Worm (Caenorhabditis elegans): ENCODE data around the gene T07G12.4.

The T07G12.4 gene

DNA sequence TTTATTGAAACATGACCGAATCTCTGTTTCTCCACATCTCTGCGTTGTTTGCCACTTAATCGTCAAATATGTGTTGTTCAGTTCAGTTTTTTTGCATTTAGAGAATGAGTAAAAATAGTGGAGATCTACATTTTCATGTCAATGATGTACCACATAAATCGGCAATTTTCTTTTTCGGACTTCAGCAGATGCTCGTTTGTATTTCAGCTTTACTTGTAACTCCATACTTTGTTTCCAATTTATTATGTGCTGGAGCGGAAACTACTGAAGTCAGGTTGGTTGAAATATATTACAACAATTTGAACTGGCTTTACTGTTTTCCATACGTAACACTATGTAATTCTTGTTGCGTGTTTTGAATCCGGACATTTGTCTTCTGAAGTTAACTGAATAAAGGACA lies 7.8 kb downstream of the T07G12.4 start, which contains the start of gene T07G12.2:
Gene T07G12.2 (plus strand): TSS at position 62 of the 400 bp plus-strand sequence.
- TF ChIP-seq hmg-4 (GFP tag; optimal IDR thresholded peaks at IDR 0.05) (no peak), flt-1 (GFP tag; IDR thresholded peaks at IDR 0.05) (no peak), hnd-1 (tag; optimal IDR thresholded peaks at IDR 0.05) (no peak), aly-1 (tag; optimal IDR thresholded peaks at IDR 0.05) (no peak), ceh-36 (tag; optimal IDR thresholded peaks at IDR 0.05) (no peak), ceh-13 (GFP tag; optimal IDR thresholded peaks at IDR 0.05) (no peak), B0310.2 (tag; optimal IDR thresholded peaks at IDR 0.05) (no peak), hmbx-1 (tag; optimal IDR thresholded peaks at IDR 0.05) (no peak), ets-7 (tag; optimal IDR thresholded peaks at IDR 0.05) (no peak), tbx-11 (GFP tag; IDR thresholded peaks at IDR 0.05) (no peak), pes-1 (GFP tag; IDR thresholded peaks at IDR 0.05) (no peak), sea-1 (GFP tag; conservative IDR thresholded peaks at IDR 0.05) (no peak), tra-4 (tag; optimal IDR thresholded peaks at IDR 0.05) (no peak), F13C5.2 (tag; optimal IDR thresholded peaks at IDR 0.05) (no peak), tbx-37 (GFP tag; conservative IDR thresholded peaks at IDR 0.05) (no peak)

ce11 chrIV:10524095-10524829 lies 14.2 kb downstream of the T07G12.4 start, which contains the start of gene C02F4.5:
Gene C02F4.5 (minus strand): TSS chrIV:10524145.
- TF ChIP-seq pes-1 (GFP tag; IDR thresholded peaks at IDR 0.05) (no peak), ceh-13 (GFP tag; optimal IDR thresholded peaks at IDR 0.05) (no peak), hmbx-1 (tag; optimal IDR thresholded peaks at IDR 0.05) (no peak), ets-7 (tag; optimal IDR thresholded peaks at IDR 0.05) (no peak), flt-1 (GFP tag; IDR thresholded peaks at IDR 0.05) (no peak), ama-1 (optimal IDR thresholded peaks at IDR 0.05) (no peak), hmg-4 (GFP tag; optimal IDR thresholded peaks at IDR 0.05) (no peak), hnd-1 (tag; optimal IDR thresholded peaks at IDR 0.05) (no peak), B0310.2 (tag; optimal IDR thresholded peaks at IDR 0.05) (no peak), tbx-37 (GFP tag; conservative IDR thresholded peaks at IDR 0.05) (no peak), ceh-36 (tag; optimal IDR thresholded peaks at IDR 0.05) (no peak), scrt-1 (GFP tag; IDR thresholded peaks at IDR 0.05) (no peak), tbx-11 (GFP tag; IDR thresholded peaks at IDR 0.05) (no peak), sea-1 (GFP tag; conservative IDR thresholded peaks at IDR 0.05) (no peak), aly-1 (tag; optimal IDR thresholded peaks at IDR 0.05) (no peak), tra-4 (tag; optimal IDR thresholded peaks at IDR 0.05) (no peak)

DNA sequence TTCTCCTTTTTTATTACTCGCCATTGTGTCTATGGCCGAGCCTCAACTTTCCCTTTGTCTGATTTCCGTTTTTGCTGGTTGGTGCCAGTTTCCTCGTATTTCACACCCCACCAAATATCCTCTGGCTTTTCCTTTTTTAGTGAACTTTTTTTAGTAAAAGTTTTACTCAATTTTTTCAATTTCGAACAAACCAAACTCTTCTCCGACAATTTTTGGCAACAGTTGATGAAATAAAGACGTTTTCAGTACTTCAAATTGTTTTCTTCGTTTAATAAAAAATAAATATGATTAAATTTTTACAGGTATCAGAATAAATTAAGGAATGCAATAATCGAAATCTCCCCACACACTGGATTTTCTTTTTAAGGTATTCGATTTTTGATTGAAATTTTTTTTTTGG lies 17.4 kb downstream of the T07G12.4 start, which contains the start of gene cal-4:
Gene cal-4 (plus strand): TSS at position 301 of the 400 bp plus-strand sequence.
- TF ChIP-seq ceh-13 (GFP tag; optimal IDR thresholded peaks at IDR 0.05) (no peak), flt-1 (GFP tag; IDR thresholded peaks at IDR 0.05) (no peak), ama-1 (optimal IDR thresholded peaks at IDR 0.05) (no peak), pes-1 (GFP tag; IDR thresholded peaks at IDR 0.05) (no peak), scrt-1 (GFP tag; IDR thresholded peaks at IDR 0.05) (no peak)

DNA sequence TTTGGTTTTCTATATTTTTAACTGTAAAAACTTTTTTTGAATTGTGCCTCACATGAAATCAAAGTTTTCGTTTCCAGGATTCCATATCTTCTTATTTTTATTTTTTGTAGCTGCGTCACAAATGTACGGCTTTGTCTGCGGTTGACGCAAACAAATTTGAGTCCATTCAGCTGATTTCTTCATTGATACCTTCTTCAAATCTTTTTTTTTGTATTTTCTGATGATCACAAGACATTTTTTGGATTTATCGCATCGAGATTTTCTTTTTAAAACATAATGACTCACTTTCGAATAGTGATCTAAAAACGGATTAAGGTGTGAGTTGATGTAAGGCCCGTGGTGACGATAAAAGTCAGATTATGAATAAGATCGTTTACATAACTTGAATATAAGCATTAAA lies 19.8 kb downstream of the T07G12.4 start:
- TF ChIP-seq hmg-4 (GFP tag; optimal IDR thresholded peaks at IDR 0.05) (no peak), tra-4 (tag; optimal IDR thresholded peaks at IDR 0.05) (no peak), tbx-37 (GFP tag; conservative IDR thresholded peaks at IDR 0.05) (no peak), tbx-11 (GFP tag; IDR thresholded peaks at IDR 0.05) (no peak)

ce11 chrIV:10515128-10515527 lies 23.4 kb downstream of the T07G12.4 start, which contains the start of gene C02F4.4:
Gene C02F4.4 (minus strand): TSS chrIV:10515228.
- TF ChIP-seq tbx-11 (GFP tag; IDR thresholded peaks at IDR 0.05) = no peak
- no peak for TF ChIP-seq scrt-1 (GFP tag; IDR thresholded peaks at IDR 0.05)
- no peak for TF ChIP-seq hmbx-1 (tag; optimal IDR thresholded peaks at IDR 0.05)
- TF ChIP-seq ets-7 (tag; optimal IDR thresholded peaks at IDR 0.05) = no peak
- TF ChIP-seq F13C5.2 (tag; optimal IDR thresholded peaks at IDR 0.05) = no peak
- no peak for TF ChIP-seq aly-1 (tag; optimal IDR thresholded peaks at IDR 0.05)
- no peak for TF ChIP-seq tra-4 (tag; optimal IDR thresholded peaks at IDR 0.05)
- TF ChIP-seq hnd-1 (tag; optimal IDR thresholded peaks at IDR 0.05) = no peak
- no peak for TF ChIP-seq ceh-13 (GFP tag; optimal IDR thresholded peaks at IDR 0.05)
- no peak for TF ChIP-seq B0310.2 (tag; optimal IDR thresholded peaks at IDR 0.05)
- no peak for TF ChIP-seq sea-1 (GFP tag; conservative IDR thresholded peaks at IDR 0.05)
- no peak for TF ChIP-seq ama-1 (optimal IDR thresholded peaks at IDR 0.05)
- TF ChIP-seq hmg-4 (GFP tag; optimal IDR thresholded peaks at IDR 0.05) = no peak
- TF ChIP-seq tbx-37 (GFP tag; conservative IDR thresholded peaks at IDR 0.05) = no peak
- TF ChIP-seq pes-1 (GFP tag; IDR thresholded peaks at IDR 0.05) = no peak
- TF ChIP-seq ceh-36 (tag; optimal IDR thresholded peaks at IDR 0.05) = no peak
- TF ChIP-seq flt-1 (GFP tag; IDR thresholded peaks at IDR 0.05) = no peak

DNA sequence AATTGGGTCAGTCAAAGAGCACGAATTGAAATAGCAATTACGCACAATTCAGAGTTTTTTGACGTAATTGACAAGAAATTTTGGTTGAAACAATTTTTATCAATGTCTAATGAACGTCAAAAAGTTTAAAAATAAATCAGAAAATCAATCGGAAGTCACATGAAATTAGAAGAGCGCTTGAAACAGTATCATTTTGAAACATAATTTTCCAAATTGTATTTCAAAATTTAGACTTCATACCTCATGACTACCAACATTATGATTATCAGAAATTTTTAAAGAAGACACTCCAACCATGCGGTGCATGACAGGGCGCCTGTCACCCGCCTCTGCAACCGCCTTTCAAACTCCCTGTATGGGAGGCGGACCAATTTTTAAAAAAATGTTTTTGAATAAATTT lies 25.2 kb downstream of the T07G12.4 start:
- TF ChIP-seq aly-1 (tag; optimal IDR thresholded peaks at IDR 0.05) (no peak), scrt-1 (GFP tag; IDR thresholded peaks at IDR 0.05) (no peak)

DNA sequence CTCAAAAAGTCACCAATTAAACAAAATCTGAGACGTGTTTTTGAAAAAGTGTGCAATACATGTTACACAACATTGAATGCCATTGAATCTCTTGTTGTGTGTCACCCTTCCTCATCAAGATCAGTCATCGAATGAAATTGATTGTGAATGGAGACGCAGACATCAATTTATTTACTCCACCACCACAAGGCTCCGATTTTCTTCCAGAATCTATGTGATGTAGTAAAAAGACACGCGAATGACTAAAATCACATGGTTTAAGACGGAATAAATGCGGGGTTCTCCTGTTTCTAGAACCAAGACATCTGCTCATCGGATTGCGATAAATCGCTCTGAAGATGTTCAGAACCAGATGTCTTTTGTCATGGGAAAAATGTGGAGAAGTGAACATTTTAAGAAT lies 25.7 kb downstream of the T07G12.4 start:
- TF ChIP-seq aly-1 (tag; optimal IDR thresholded peaks at IDR 0.05) = no peak
- TF ChIP-seq ama-1 (optimal IDR thresholded peaks at IDR 0.05) = no peak
- no peak for TF ChIP-seq hmbx-1 (tag; optimal IDR thresholded peaks at IDR 0.05)
- TF ChIP-seq pes-1 (GFP tag; IDR thresholded peaks at IDR 0.05) = no peak
- TF ChIP-seq B0310.2 (tag; optimal IDR thresholded peaks at IDR 0.05) = no peak
- TF ChIP-seq F13C5.2 (tag; optimal IDR thresholded peaks at IDR 0.05) = no peak
- TF ChIP-seq tbx-37 (GFP tag; conservative IDR thresholded peaks at IDR 0.05) = no peak
- TF ChIP-seq tbx-11 (GFP tag; IDR thresholded peaks at IDR 0.05) = no peak
- no peak for TF ChIP-seq scrt-1 (GFP tag; IDR thresholded peaks at IDR 0.05)
- no peak for TF ChIP-seq flt-1 (GFP tag; IDR thresholded peaks at IDR 0.05)
- TF ChIP-seq ceh-36 (tag; optimal IDR thresholded peaks at IDR 0.05) = no peak
- no peak for TF ChIP-seq sea-1 (GFP tag; conservative IDR thresholded peaks at IDR 0.05)
- TF ChIP-seq ets-7 (tag; optimal IDR thresholded peaks at IDR 0.05) = no peak
- no peak for TF ChIP-seq tra-4 (tag; optimal IDR thresholded peaks at IDR 0.05)
- no peak for TF ChIP-seq hmg-4 (GFP tag; optimal IDR thresholded peaks at IDR 0.05)
- TF ChIP-seq ceh-13 (GFP tag; optimal IDR thresholded peaks at IDR 0.05) = no peak
- TF ChIP-seq hnd-1 (tag; optimal IDR thresholded peaks at IDR 0.05) = no peak
